Fruit fly (Drosophila melanogaster): ENCODE results near the gene Atg2.

The Atg2 gene

dm6 chr3L:2800329-2800728, 26.2 kb downstream of the Atg2 start:
- TF ChIP-seq Clk (GFP tag; optimal IDR thresholded peaks at IDR 0.05) (peak; percentile 36), CG11617 (GFP tag; optimal IDR thresholded peaks at IDR 0.05) (no peak), cnc (optimal IDR thresholded peaks at IDR 0.05) (no peak), CG14711 (tag; optimal IDR thresholded peaks at IDR 0.05) (peak; percentile 27), CG7101 (tag; optimal IDR thresholded peaks at IDR 0.05) (peak; percentile 20), CG7045 (GFP tag; optimal IDR thresholded peaks at IDR 0.05) (peak; percentile 60), cic (GFP tag; optimal IDR thresholded peaks at IDR 0.05) (no peak), Crg-1 (GFP tag; optimal IDR thresholded peaks at IDR 0.05) (no peak), toe (GFP tag; optimal IDR thresholded peaks at IDR 0.05) (peak; percentile 40), bab1 (GFP tag; optimal IDR thresholded peaks at IDR 0.05) (no peak), ovo (GFP tag; optimal IDR thresholded peaks at IDR 0.05) (no peak), CG1620 (GFP tag; optimal IDR thresholded peaks at IDR 0.05) (no peak), CG12768 (GFP tag; optimal IDR thresholded peaks at IDR 0.05) (peak; percentile 33), tj (GFP tag; optimal IDR thresholded peaks at IDR 0.05) (no peak), CG33017 (tag; optimal IDR thresholded peaks at IDR 0.05) (peak; percentile 56), Mnt (GFP tag; optimal IDR thresholded peaks at IDR 0.05) (no peak), pad (GFP tag; optimal IDR thresholded peaks at IDR 0.05) (no peak), Hr96 (GFP tag; optimal IDR thresholded peaks at IDR 0.05) (peak; percentile 35), kay (GFP tag; ENCODE audit: borderline replicate concordance) (no peak), CG5204 (GFP tag; optimal IDR thresholded peaks at IDR 0.05) (peak; percentile 63)

- TF ChIP-seq CG33017 (tag; optimal IDR thresholded peaks at IDR 0.05) (no peak), tj (GFP tag; optimal IDR thresholded peaks at IDR 0.05) (peak; percentile 55)
Measured at dm6 chr3L:2801376-2801775, 27.2 kb downstream of the Atg2 start.

- TF ChIP-seq CG11617 (GFP tag; optimal IDR thresholded peaks at IDR 0.05) (no peak), Hr96 (GFP tag; optimal IDR thresholded peaks at IDR 0.05) (no peak), CG1620 (GFP tag; optimal IDR thresholded peaks at IDR 0.05) (no peak)
Measured at dm6 chr3L:2802085-2802484, 27.9 kb downstream of the Atg2 start.

dm6 chr3L:2805137-2805955, 31.2 kb downstream of the Atg2 start:
- no peak for TF ChIP-seq CG14711 (tag; optimal IDR thresholded peaks at IDR 0.05)
- TF ChIP-seq cic (GFP tag; optimal IDR thresholded peaks at IDR 0.05) = peak; percentile 71
- TF ChIP-seq CG11617 (GFP tag; optimal IDR thresholded peaks at IDR 0.05) = peak; percentile 63
- TF ChIP-seq Mnt (GFP tag; optimal IDR thresholded peaks at IDR 0.05) = peak; percentile 1
- no peak for TF ChIP-seq CG7101 (tag; optimal IDR thresholded peaks at IDR 0.05)
- TF ChIP-seq Crg-1 (GFP tag; optimal IDR thresholded peaks at IDR 0.05) = no peak
- peak; percentile 8 for TF ChIP-seq Hr96 (GFP tag; optimal IDR thresholded peaks at IDR 0.05)
- no peak for TF ChIP-seq CG1620 (GFP tag; optimal IDR thresholded peaks at IDR 0.05)
- TF ChIP-seq cnc (optimal IDR thresholded peaks at IDR 0.05) = no peak
- TF ChIP-seq kay (GFP tag; ENCODE audit: borderline replicate concordance) = peak; percentile 85
- TF ChIP-seq Clk (GFP tag; optimal IDR thresholded peaks at IDR 0.05) = no peak
- TF ChIP-seq CG33017 (tag; optimal IDR thresholded peaks at IDR 0.05) = no peak
- TF ChIP-seq CG7045 (GFP tag; optimal IDR thresholded peaks at IDR 0.05) = peak; percentile 13
- TF ChIP-seq CG5204 (GFP tag; optimal IDR thresholded peaks at IDR 0.05) = no peak
- TF ChIP-seq pad (GFP tag; optimal IDR thresholded peaks at IDR 0.05) = peak; percentile 30
- TF ChIP-seq ovo (GFP tag; optimal IDR thresholded peaks at IDR 0.05) = peak; percentile 27
- TF ChIP-seq bab1 (GFP tag; optimal IDR thresholded peaks at IDR 0.05) = no peak
- peak; percentile 33 for TF ChIP-seq toe (GFP tag; optimal IDR thresholded peaks at IDR 0.05)
- no peak for TF ChIP-seq CG12768 (GFP tag; optimal IDR thresholded peaks at IDR 0.05)
- peak; percentile 96 for TF ChIP-seq tj (GFP tag; optimal IDR thresholded peaks at IDR 0.05)

dm6 chr3L:2805956-2806527, 31.9 kb downstream of the Atg2 start:
- TF ChIP-seq ovo (GFP tag; optimal IDR thresholded peaks at IDR 0.05) (no peak), Clk (GFP tag; optimal IDR thresholded peaks at IDR 0.05) (no peak), CG14711 (tag; optimal IDR thresholded peaks at IDR 0.05) (no peak), bab1 (GFP tag; optimal IDR thresholded peaks at IDR 0.05) (peak; percentile 41), pad (GFP tag; optimal IDR thresholded peaks at IDR 0.05) (no peak)

- TF ChIP-seq Hr96 (GFP tag; optimal IDR thresholded peaks at IDR 0.05) (no peak), CG7045 (GFP tag; optimal IDR thresholded peaks at IDR 0.05) (no peak), CG33017 (tag; optimal IDR thresholded peaks at IDR 0.05) (no peak), CG5204 (GFP tag; optimal IDR thresholded peaks at IDR 0.05) (no peak), toe (GFP tag; optimal IDR thresholded peaks at IDR 0.05) (no peak), CG11617 (GFP tag; optimal IDR thresholded peaks at IDR 0.05) (no peak), cic (GFP tag; optimal IDR thresholded peaks at IDR 0.05) (no peak), Clk (GFP tag; optimal IDR thresholded peaks at IDR 0.05) (no peak), bab1 (GFP tag; optimal IDR thresholded peaks at IDR 0.05) (no peak), ovo (GFP tag; optimal IDR thresholded peaks at IDR 0.05) (no peak), Mnt (GFP tag; optimal IDR thresholded peaks at IDR 0.05) (no peak), tj (GFP tag; optimal IDR thresholded peaks at IDR 0.05) (no peak), CG14711 (tag; optimal IDR thresholded peaks at IDR 0.05) (no peak)
Measured at dm6 chr3L:2807376-2807775, 33.2 kb downstream of the Atg2 start.

Measured in whole organism, adult.